Fruit fly (Drosophila melanogaster): ENCODE measurements around the gene CG17122.

DNA sequence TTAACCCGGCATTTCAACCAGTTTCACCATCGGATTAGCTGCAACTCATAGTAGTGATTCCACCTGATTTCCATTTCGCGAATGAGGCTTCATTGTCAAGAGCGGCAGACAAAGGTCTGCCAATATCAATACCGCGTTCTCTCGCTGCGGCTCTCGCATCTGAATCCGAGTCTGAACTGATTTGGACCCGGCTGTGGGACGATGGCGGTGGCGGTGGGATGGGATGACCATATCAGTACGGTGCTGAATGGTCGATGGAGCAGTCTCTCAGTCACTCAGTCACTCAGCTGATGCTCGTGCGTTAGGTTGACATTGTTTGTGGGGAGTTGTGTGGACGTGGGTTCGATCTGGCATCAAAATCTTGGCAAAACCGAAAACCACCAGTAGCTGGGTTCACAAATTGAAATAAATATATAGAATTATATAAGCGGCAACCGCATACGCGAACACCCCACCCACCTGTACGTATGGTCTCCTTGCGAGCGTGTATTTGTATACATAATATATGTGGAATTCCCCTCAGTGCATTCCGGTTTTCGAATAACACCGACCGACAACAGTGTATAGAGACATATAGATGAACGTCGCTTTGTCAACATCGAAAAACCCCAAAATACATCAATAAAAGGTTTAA is 41.9 kb upstream of the CG17122 start, which contains the start of gene Spn77Ba:
- no peak for TF ChIP-seq usp (GFP tag; optimal IDR thresholded peaks at IDR 0.05)
- no peak for TF ChIP-seq CG8478 (optimal IDR thresholded peaks at IDR 0.05)

All from whole organism.